2 worm cellular contexts compared by ENCODE assay signal in genomic region chrV:18236714-18237288, ce11.
TF ChIP-seq lines count a peak whose summit lies in the region.

Gene R10E8.3 (minus strand): TSS chrV:18236764.

TF ChIP-seq in whole organism, L3 larva, 47 proteins besides CTCF, POLR2A, EP300 and RAD21:
- TF ChIP-seq nfya-1 (tag; optimal IDR thresholded peaks at IDR 0.05; lab: Kevin White, UChicago; ENCODE audit: insufficient read depth) (no peak), pqm-1 (tag; optimal IDR thresholded peaks at IDR 0.05; lab: Kevin White, UChicago) (peak; percentile 43), elt-2 (tag; optimal IDR thresholded peaks at IDR 0.05; lab: Kevin White, UChicago) (peak; percentile 53)

TF ChIP-seq in whole organism, L4 larva, 104 proteins besides CTCF, POLR2A, EP300 and RAD21:
- no peak for TF ChIP-seq daf-16 (GFP tag; optimal IDR thresholded peaks at IDR 0.05; lab: Kevin White, UChicago)
- peak; percentile 45 for TF ChIP-seq daf-16 (tag; optimal IDR thresholded peaks at IDR 0.05; lab: Kevin White, UChicago)
- peak; percentile 52 for TF ChIP-seq dve-1 (tag; optimal IDR thresholded peaks at IDR 0.05; lab: Kevin White, UChicago; ENCODE audit: insufficient read depth)
- TF ChIP-seq madf-5 (GFP tag; IDR thresholded peaks at IDR 0.05; lab: Robert Waterston, UW), result no peak
- no peak for TF ChIP-seq D1046.2 (GFP tag; IDR thresholded peaks at IDR 0.05; lab: Robert Waterston, UW)
- peak; percentile 28 for TF ChIP-seq nhr-77 (tag; optimal IDR thresholded peaks at IDR 0.05; lab: Kevin White, UChicago)
- TF ChIP-seq rbr-2 (tag; optimal IDR thresholded peaks at IDR 0.05; lab: Kevin White, UChicago), result no peak
- no peak for TF ChIP-seq mes-2 (tag; optimal IDR thresholded peaks at IDR 0.05; lab: Kevin White, UChicago; ENCODE audit: poor library complexity, severe bottlenecking)
- TF ChIP-seq hlh-30 (tag; optimal IDR thresholded peaks at IDR 0.05; lab: Kevin White, UChicago; ENCODE audit: insufficient read depth), result peak; percentile 30
- TF ChIP-seq sdz-12 (GFP tag; optimal IDR thresholded peaks at IDR 0.05; lab: Kevin White, UChicago), result no peak
- no peak for TF ChIP-seq ceh-28 (tag; optimal IDR thresholded peaks at IDR 0.05; lab: Kevin White, UChicago)
TF ChIP-seq in whole organism, L4 larva: peak in this region for 4.

Comparison
In these comparisons a context has a peak if more than half of its experiments do, and no peak if none do; other contexts are left out.
1. Of the 28 proteins assayed by ChIP-seq in both whole organism, L4 larva and whole organism, L3 larva: peak only in whole organism, L4 larva: nhr-77; only in whole organism, L3 larva: pqm-1; in both: none; in neither: 26.